Worm (Caenorhabditis elegans) whole organism, L1 larva: Measurements from ENCODE around the gene tsp-21.

Source experiments
- C04F5.9 ChIP-seq: sonication (generic microtip); optimal IDR thresholded peaks from 2 replicates; lab custom pipeline; 2016; ENCODE audit warnings: missing genetic modification characterization, missing compliant biosample characterization
- alr-1 ChIP-seq: fragments of 200-800 bp; sonication (Bioruptor generic); optimal IDR thresholded peaks from 2 replicates; lab custom pipeline; 2018; ENCODE audit warnings: borderline replicate concordance, mild to moderate bottlenecking, missing genetic modification characterization, missing compliant biosample characterization
- ceh-63 ChIP-seq: fragments of 200-800 bp; sonication (Bioruptor generic); optimal IDR thresholded peaks from 2 replicates; lab custom pipeline; 2018; ENCODE audit warnings: mild to moderate bottlenecking, missing genetic modification characterization, missing compliant biosample characterization
- ceh-8 ChIP-seq: fragments of 200-800 bp; sonication (Bioruptor generic); optimal IDR thresholded peaks from 2 replicates; lab custom pipeline; 2018; ENCODE audit warnings: mild to moderate bottlenecking, missing genetic modification characterization, moderate library complexity, missing compliant biosample characterization
- ceh-82 ChIP-seq, 3 experiments: fragments of 150-350 bp in 1 of 3; sonication (generic microtip) in 2 of 3; optimal IDR thresholded peaks; 2 replicates each; lab custom pipeline; 2014 to 2017; ENCODE audit warnings: missing biosample characterization in 3 of 3, missing genetic modification characterization in 3 of 3
- ces-1 ChIP-seq: fragments of 150-350 bp; optimal IDR thresholded peaks from 2 replicates; lab custom pipeline; 2014; ENCODE audit warnings: missing biosample characterization, missing genetic modification reagents, missing genetic modification characterization
- dsc-1 ChIP-seq: sonication (generic microtip); optimal IDR thresholded peaks from 2 replicates; lab custom pipeline; 2016; ENCODE audit warnings: mild to moderate bottlenecking, missing genetic modification characterization, missing compliant biosample characterization
- efl-1 ChIP-seq, 4 experiments: fragments of 150-350 bp; optimal IDR thresholded peaks in 3 of 4; peaks in 1 of 4; 1 replicate in 1 of 4; 2 replicates in 3 of 4; lab custom pipeline; 2014; ENCODE audit warnings: missing biosample characterization in 2 of 4, missing genetic modification characterization in 2 of 4, missing genetic modification reagents in 2 of 4
- elt-2 ChIP-seq: sonication (generic microtip); optimal IDR thresholded peaks from 2 replicates; lab custom pipeline; 2016; ENCODE audit warnings: missing genetic modification characterization, mild to moderate bottlenecking, inconsistent platforms, missing compliant biosample characterization, missing genetic modification reagents
- fkh-10 ChIP-seq: sonication (generic microtip); optimal IDR thresholded peaks from 2 replicates; lab custom pipeline; 2017; ENCODE audit warnings: missing biosample characterization, missing genetic modification reagents, missing genetic modification characterization
- fkh-8 ChIP-seq: sonication (generic microtip); optimal IDR thresholded peaks from 2 replicates; lab custom pipeline; 2016; ENCODE audit warnings: mild to moderate bottlenecking, missing genetic modification characterization, missing compliant biosample characterization
- fos-1 ChIP-seq: fragments of 150-350 bp; optimal IDR thresholded peaks from 2 replicates; lab custom pipeline; 2014; ENCODE audit warnings: missing biosample characterization, missing genetic modification characterization
- hlh-4 ChIP-seq: sonication (generic microtip); optimal IDR thresholded peaks from 2 replicates; lab custom pipeline; 2016; ENCODE audit warnings: mild to moderate bottlenecking, missing genetic modification characterization, missing compliant biosample characterization
- isw-1 ChIP-seq: fragments of 200-800 bp; sonication (Bioruptor generic); IDR thresholded peaks from 2 replicates; pipeline ENCODE4 v1.3.6; 2022; ENCODE audit warnings: missing genetic modification characterization, missing compliant biosample characterization
- lin-39 ChIP-seq: fragments of 150-350 bp; optimal IDR thresholded peaks from 2 replicates; lab custom pipeline; 2014; ENCODE audit warnings: missing biosample characterization, missing genetic modification reagents, missing genetic modification characterization
- mab-9 ChIP-seq: fragments of 200-800 bp; sonication (Bioruptor generic); IDR thresholded peaks from 2 replicates; pipeline ENCODE4 v1.3.6; 2022; ENCODE audit warnings: missing genetic modification reagents, missing genetic modification characterization, missing compliant biosample characterization
- nhr-11 ChIP-seq: fragments of 150-350 bp; optimal IDR thresholded peaks from 2 replicates; lab custom pipeline; 2014; ENCODE audit warnings: missing biosample characterization, missing genetic modification characterization
- nhr-12 ChIP-seq: sonication (generic microtip); optimal IDR thresholded peaks from 2 replicates; lab custom pipeline; 2017; ENCODE audit warnings: missing biosample characterization, missing genetic modification characterization
- nhr-20 ChIP-seq: sonication (generic microtip); optimal IDR thresholded peaks from 2 replicates; lab custom pipeline; 2016; ENCODE audit warnings: mild to moderate bottlenecking, missing genetic modification characterization, missing compliant biosample characterization
- nhr-237 ChIP-seq: fragments of 150-350 bp; optimal IDR thresholded peaks from 2 replicates; lab custom pipeline; 2014; ENCODE audit warnings: missing biosample characterization, missing genetic modification characterization
- nhr-47 ChIP-seq: sonication (generic microtip); optimal IDR thresholded peaks from 2 replicates; lab custom pipeline; 2016; ENCODE audit warnings: mild to moderate bottlenecking, missing genetic modification characterization, moderate library complexity, missing compliant biosample characterization
- nhr-71 ChIP-seq: sonication (generic microtip); optimal IDR thresholded peaks from 2 replicates; lab custom pipeline; 2016; ENCODE audit warnings: mild to moderate bottlenecking, missing genetic modification characterization, moderate library complexity, missing compliant biosample characterization
- nhr-76 ChIP-seq: sonication (generic microtip); optimal IDR thresholded peaks from 2 replicates; lab custom pipeline; 2017; ENCODE audit warnings: missing biosample characterization, missing genetic modification characterization
- nhr-77 ChIP-seq: fragments of 150-350 bp; optimal IDR thresholded peaks from 2 replicates; lab custom pipeline; 2014; ENCODE audit warnings: missing biosample characterization, missing genetic modification characterization
- nhr-84 ChIP-seq: sonication (generic microtip); optimal IDR thresholded peaks from 2 replicates; lab custom pipeline; 2017; ENCODE audit warnings: missing biosample characterization, missing genetic modification characterization
- pax-3 ChIP-seq: fragments of 200-800 bp; sonication (Bioruptor generic); optimal IDR thresholded peaks from 2 replicates; lab custom pipeline; 2018; ENCODE audit warnings: mild to moderate bottlenecking, missing genetic modification characterization, moderate library complexity, missing compliant biosample characterization
- rnt-1 ChIP-seq: sonication (generic microtip); optimal IDR thresholded peaks from 2 replicates; lab custom pipeline; 2016; ENCODE audit warnings: mild to moderate bottlenecking, missing genetic modification characterization, moderate library complexity, missing compliant biosample characterization
- sox-4 ChIP-seq: sonication (generic microtip); optimal IDR thresholded peaks from 2 replicates; lab custom pipeline; 2016; ENCODE audit warnings: missing genetic modification characterization, missing compliant biosample characterization
- sptf-1 ChIP-seq: fragments of 150-350 bp; optimal IDR thresholded peaks from 2 replicates; lab custom pipeline; 2014; ENCODE audit warnings: missing biosample characterization, missing genetic modification characterization
- sup-37 ChIP-seq: fragments of 200-800 bp; sonication (Bioruptor generic); optimal IDR thresholded peaks from 2 replicates; lab custom pipeline; 2018; ENCODE audit warnings: mild to moderate bottlenecking, missing genetic modification characterization, missing compliant biosample characterization
- swsn-7 ChIP-seq: sonication (generic microtip); optimal IDR thresholded peaks from 2 replicates; lab custom pipeline; 2016; ENCODE audit warnings: missing genetic modification characterization, missing compliant biosample characterization
- unc-30 ChIP-seq: sonication (generic microtip); optimal IDR thresholded peaks from 2 replicates; lab custom pipeline; 2017; ENCODE audit warnings: missing biosample characterization, missing genetic modification characterization
- unc-86 ChIP-seq: sonication (generic microtip); optimal IDR thresholded peaks from 2 replicates; lab custom pipeline; 2016; ENCODE audit warnings: missing genetic modification characterization, missing compliant biosample characterization
- zag-1 ChIP-seq: fragments of 150-350 bp; optimal IDR thresholded peaks from 2 replicates; lab custom pipeline; 2014; ENCODE audit warnings: missing biosample characterization, missing genetic modification characterization

Gene tsp-21

ce11 chrX:9905840-9906239 lies 26.3 kb upstream of the tsp-21 start, which contains the start of gene F21G4.5:
F21G4.5 (plus strand) TSS chrX:9906140.
- TF ChIP-seq hlh-4 (tag; lab: Kevin White, UChicago) (no peak), nhr-47 (tag; lab: Kevin White, UChicago) (no peak), sptf-1 (no peak), C04F5.9 (no peak), alr-1 (tag; lab: Kevin White, UChicago) (no peak), nhr-84 (no peak), nhr-77 (no peak)

DNA sequence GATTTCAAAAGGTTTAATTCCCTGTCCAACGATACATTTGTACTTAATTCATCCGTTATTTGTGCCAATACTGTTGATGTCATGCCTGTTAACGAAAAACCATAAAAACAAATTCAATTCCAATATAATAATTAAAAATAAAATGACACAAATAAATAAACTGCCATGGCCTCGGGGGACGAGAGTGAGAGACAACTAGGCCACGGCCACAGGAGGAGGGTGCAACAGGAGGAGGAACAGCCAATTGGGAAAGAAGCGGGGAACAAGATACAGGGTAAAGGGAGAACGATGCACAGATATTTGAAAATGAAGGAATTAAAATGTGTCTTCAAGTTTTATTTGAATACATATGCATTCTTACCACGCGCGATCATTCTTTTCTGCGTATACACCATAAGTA lies 14.8 kb upstream of the tsp-21 start, which contains the start of gene F21G4.6:
Gene F21G4.6, minus strand, starts transcription at position 87 of the 400 bp plus-strand sequence.
- TF ChIP-seq rnt-1 (tag; lab: Kevin White, UChicago) (peak; percentile 56), nhr-76 (no peak)
- TF ChIP-seq, all 84 proteins: peak for 1

- no peak for TF ChIP-seq nhr-237
- TF ChIP-seq nhr-47 (tag; lab: Kevin White, UChicago): no peak
- TF ChIP-seq sox-4 (tag; lab: Kevin White, UChicago): no peak
- TF ChIP-seq unc-86 (tag; lab: Kevin White, UChicago): no peak
- no peak for TF ChIP-seq ceh-82 (tag; optimal IDR thresholded peaks at IDR 0.05; lab: Kevin White, UChicago)
- no peak for TF ChIP-seq lin-39 (tag; lab: Kevin White, UChicago)
- no peak for TF ChIP-seq elt-2
- no peak for TF ChIP-seq dsc-1
- TF ChIP-seq nhr-12: no peak
- TF ChIP-seq sup-37 (GFP tag; lab: Kevin White, UChicago): no peak
- no peak for TF ChIP-seq ceh-63 (GFP tag; lab: Kevin White, UChicago)
- TF ChIP-seq ceh-8 (GFP tag; lab: Kevin White, UChicago): no peak
- no peak for TF ChIP-seq isw-1
- no peak for TF ChIP-seq ces-1
Measured at ce11 chrX:9918997-9919396, 13.2 kb upstream of the tsp-21 start, which contains the start of gene folr-1. folr-1 (plus strand) TSS chrX:9919297.

DNA sequence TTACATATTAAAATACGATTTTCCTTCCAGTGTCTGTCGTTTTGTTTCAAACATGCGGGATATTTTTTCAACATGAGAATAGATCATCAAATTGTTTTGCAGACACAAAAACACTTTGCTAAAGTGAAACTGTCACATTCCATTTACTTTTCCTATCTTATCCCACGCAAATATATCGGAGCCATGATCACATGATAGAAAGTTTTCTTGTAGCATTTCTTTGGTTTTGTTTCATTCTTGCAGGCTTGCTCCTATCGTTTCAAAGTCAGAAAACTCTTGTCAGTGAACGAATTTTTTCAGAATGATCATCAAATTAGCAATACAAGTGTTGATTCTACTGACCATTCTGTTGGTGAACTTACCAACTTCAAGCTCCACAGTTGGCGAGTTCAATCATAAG lies 10.9 kb upstream of the tsp-21 start, which contains the start of gene C17G1.2:
Gene C17G1.2, plus strand, starts transcription at position 301 of the 400 bp plus-strand sequence.
- TF ChIP-seq efl-1 (optimal IDR thresholded peaks at IDR 0.05; lab: Kevin White, UChicago) (no peak), efl-1 (GFP tag; optimal IDR thresholded peaks at IDR 0.05 in 1 of 2; lab: Kevin White, UChicago) (peak in 1 of 2 experiments; percentile 3), ceh-82 (tag; optimal IDR thresholded peaks at IDR 0.05; lab: Kevin White, UChicago) (no peak)

- TF ChIP-seq fos-1 (tag; lab: Kevin White, UChicago): no peak
- peak; percentile 45 for TF ChIP-seq elt-2
Measured at ce11 chrX:9924962-9925361, 7.2 kb upstream of the tsp-21 start, which contains the start of gene ugt-23. ugt-23 (minus strand) TSS chrX:9925173.

ce11 chrX:9927993-9928392 lies 4.2 kb upstream of the tsp-21 start:
- TF ChIP-seq fkh-8 (tag; lab: Kevin White, UChicago) (peak; percentile 91), nhr-11 (tag; lab: Kevin White, UChicago) (peak; percentile 10), mab-9 (GFP tag; lab: Robert Waterston, UW) (no peak), nhr-20 (tag; lab: Kevin White, UChicago) (peak; percentile 33), fkh-10 (GFP tag; lab: Kevin White, UChicago) (peak; percentile 8), ceh-8 (GFP tag; lab: Kevin White, UChicago) (peak; percentile 63), pax-3 (tag; lab: Kevin White, UChicago) (peak; percentile 65), nhr-71 (peak; percentile 62), nhr-47 (tag; lab: Kevin White, UChicago) (peak; percentile 57), dsc-1 (peak; percentile 75), sox-4 (tag; lab: Kevin White, UChicago) (peak; percentile 62), unc-30 (no peak), zag-1 (tag; lab: Kevin White, UChicago) (no peak), swsn-7 (tag; lab: Kevin White, UChicago) (peak; percentile 7)
